Fruit fly (Drosophila melanogaster): Measurements from ENCODE around the gene Mitofilin.

Gene Mitofilin

DNA sequence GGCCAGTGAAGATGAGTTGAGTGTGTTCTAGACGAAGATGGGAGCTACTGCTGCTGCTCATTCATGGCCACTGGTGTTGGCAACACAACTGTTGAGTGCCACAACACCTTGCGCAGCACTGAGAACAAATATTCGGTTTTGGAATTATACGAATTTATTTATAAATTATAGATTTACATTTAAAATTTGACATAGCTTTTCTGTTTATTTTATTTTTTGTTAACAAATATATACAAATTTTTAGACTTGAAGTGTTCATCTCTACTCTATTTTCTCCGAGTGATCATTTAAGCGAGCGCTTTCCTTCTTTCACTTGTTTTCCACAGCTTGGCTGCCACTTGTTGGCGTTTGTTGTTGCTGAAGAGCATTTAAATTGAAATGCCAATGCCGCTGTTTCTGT is 35.6 kb downstream of the Mitofilin start:
- TF ChIP-seq sens (GFP tag) (peak; percentile 16), emc (GFP tag; optimal IDR thresholded peaks at IDR 0.05) (no peak), otp (GFP tag; IDR thresholded peaks at IDR 0.05) (no peak), pros (GFP tag; optimal IDR thresholded peaks at IDR 0.05) (no peak), Hr51 (GFP tag; optimal IDR thresholded peaks at IDR 0.05) (no peak), luna (GFP tag; optimal IDR thresholded peaks at IDR 0.05) (no peak), Drgx (GFP tag; IDR thresholded peaks at IDR 0.05) (peak; percentile 25; the same call in 1 of the 2 replicates), CG7357 (GFP tag; IDR thresholded peaks at IDR 0.05) (no peak), dysf (GFP tag; IDR thresholded peaks at IDR 0.05) (no peak), dmrt99B (tag; optimal IDR thresholded peaks at IDR 0.05) (no peak)

DNA sequence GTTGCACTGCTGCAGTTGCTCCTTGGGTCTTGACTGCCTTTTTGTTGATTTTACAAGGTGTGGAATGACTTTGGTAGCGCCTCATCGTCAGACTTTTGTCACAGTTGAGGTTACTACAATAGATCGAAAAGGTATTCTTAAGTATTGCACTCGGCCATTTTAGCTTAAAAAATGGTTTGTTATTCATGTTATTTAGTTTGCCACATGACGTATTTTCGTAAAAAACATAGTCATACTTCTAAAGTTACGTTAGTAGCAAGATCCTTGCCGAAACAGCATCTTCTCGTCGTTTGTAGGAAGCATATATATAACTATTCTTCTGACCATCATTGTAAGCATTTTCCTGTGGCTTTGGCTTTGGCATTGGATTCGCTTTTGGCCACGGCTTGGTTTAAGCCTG is 43.7 kb downstream of the Mitofilin start:
- TF ChIP-seq mirr (GFP tag; optimal IDR thresholded peaks at IDR 0.05) = no peak
- TF ChIP-seq CG1647 (GFP tag; optimal IDR thresholded peaks at IDR 0.05) = no peak
- no peak for TF ChIP-seq NK7.1 (GFP tag; optimal IDR thresholded peaks at IDR 0.05)
- no peak for TF ChIP-seq Doc2 (GFP tag; IDR thresholded peaks at IDR 0.05)
- TF ChIP-seq NC2β (GFP tag; optimal IDR thresholded peaks at IDR 0.05) = no peak
- no peak for TF ChIP-seq insv (GFP tag; optimal IDR thresholded peaks at IDR 0.05)
- no peak for TF ChIP-seq B-H1 (GFP tag; IDR thresholded peaks at IDR 0.05)

DNA sequence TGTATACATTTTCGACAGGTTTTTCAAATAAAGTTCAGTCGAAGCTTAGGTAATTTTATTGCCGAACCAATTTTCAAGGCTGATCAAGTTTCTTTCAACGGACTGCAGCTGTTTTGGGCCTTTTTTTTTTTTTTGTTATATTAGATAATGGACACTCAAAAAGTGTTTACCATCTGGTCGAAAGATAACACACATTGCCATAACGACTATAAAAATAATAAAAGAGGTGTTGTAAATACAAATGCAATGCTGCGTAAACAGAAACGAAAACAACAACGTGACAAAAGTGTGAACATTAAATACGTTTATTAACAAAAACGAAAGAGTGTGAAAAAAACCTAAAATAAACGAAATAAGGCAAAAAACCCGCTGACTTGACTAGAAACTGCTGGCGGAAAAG is 45.4 kb downstream of the Mitofilin start:
- TF ChIP-seq CG14710 (tag; optimal IDR thresholded peaks at IDR 0.05) (no peak), Ets65A (GFP tag) (peak; percentile 49)

DNA sequence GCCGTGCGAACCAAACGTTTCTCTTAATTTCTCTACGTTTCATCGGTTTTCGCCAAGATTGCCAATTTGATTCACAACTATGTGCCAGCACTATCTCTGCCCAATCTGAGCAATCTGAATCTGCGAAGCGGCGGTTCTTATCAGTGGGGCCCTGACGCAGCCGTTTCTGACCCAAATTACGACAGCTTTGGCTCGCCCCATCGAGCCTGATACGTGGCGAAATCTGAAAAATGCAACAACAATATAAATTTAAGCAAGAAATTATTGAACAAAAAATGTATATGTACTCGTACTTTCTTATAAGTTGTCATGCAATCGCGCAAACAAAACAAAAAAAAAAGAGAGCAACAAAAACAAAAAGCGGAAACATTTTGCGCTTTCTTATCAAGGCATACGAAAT is 46.2 kb downstream of the Mitofilin start:
- TF ChIP-seq CG15073 (GFP tag; optimal IDR thresholded peaks at IDR 0.05) = no peak
- no peak for TF ChIP-seq disco-r (GFP tag; optimal IDR thresholded peaks at IDR 0.05)
- no peak for TF ChIP-seq dmrt99B (tag; optimal IDR thresholded peaks at IDR 0.05)
- no peak for TF ChIP-seq Dbx (GFP tag; IDR thresholded peaks at IDR 0.05)
- no peak for TF ChIP-seq CG9609 (GFP tag; optimal IDR thresholded peaks at IDR 0.05)
- TF ChIP-seq CG10979 (tag; optimal IDR thresholded peaks at IDR 0.05) = no peak
- no peak for TF ChIP-seq btn (GFP tag; optimal IDR thresholded peaks at IDR 0.05)
- no peak for TF ChIP-seq CG30020 (tag; optimal IDR thresholded peaks at IDR 0.05)

DNA sequence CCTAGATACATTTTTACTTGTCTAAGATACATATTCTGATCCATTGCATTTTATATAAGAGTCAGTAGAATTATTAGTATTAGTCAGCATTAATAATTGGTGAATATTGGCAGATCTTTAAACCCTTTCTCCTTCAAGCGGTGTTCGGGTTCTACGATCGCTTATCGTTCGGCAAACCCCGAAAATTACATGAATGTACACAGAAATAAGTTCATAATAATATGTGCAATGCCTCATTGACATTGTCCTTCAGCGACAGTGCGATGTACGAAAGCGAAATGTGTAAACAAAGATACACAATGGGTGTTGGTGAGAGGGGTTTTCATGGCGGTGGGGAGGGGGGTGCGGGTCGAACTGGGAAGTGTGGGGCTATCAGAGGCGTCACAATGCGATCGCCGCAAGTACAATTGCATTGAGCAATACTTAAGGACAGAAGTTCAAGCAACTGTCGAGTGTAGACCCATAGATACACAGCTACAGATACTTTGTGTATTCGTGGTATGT is 46.7 kb downstream of the Mitofilin start:
- peak; percentile 4 for TF ChIP-seq nom (GFP tag; optimal IDR thresholded peaks at IDR 0.05)
- no peak for TF ChIP-seq CG4328 (GFP tag; optimal IDR thresholded peaks at IDR 0.05)

DNA sequence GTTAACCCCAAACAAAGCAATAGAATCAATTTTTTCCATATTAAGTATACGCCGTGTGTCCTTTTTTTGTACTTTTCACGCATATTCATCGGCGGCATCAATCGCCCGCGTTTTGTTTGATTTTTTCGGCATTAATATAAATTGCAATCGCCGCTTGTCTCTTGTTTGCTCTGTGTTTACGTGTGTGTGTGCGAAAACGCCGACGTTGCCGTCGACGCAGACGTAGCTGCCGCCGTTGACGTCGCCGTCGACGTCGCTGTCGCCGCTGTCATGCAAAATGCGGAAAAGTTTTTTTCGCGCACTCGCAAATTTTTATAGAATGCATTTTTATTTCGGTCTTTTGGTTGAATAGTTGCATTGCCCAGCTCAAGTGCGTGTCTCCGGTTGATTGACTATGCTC is 50.1 kb downstream of the Mitofilin start:
- no peak for TF ChIP-seq Sox100B (GFP tag; optimal IDR thresholded peaks at IDR 0.05)
- no peak for TF ChIP-seq CG10959 (GFP tag; IDR thresholded peaks at IDR 0.05)
- no peak for TF ChIP-seq trh (GFP tag; optimal IDR thresholded peaks at IDR 0.05)
- TF ChIP-seq Fer2 (tag; optimal IDR thresholded peaks at IDR 0.05) = no peak
- no peak for TF ChIP-seq pho (GFP tag; optimal IDR thresholded peaks at IDR 0.05)
- TF ChIP-seq CG12769 (tag; optimal IDR thresholded peaks at IDR 0.05) = no peak
- no peak for TF ChIP-seq Ssrp (tag; optimal IDR thresholded peaks at IDR 0.05)
- TF ChIP-seq bowl (GFP tag; IDR thresholded peaks at IDR 0.05) = no peak
- TF ChIP-seq sna (GFP tag; IDR thresholded peaks at IDR 0.05; ENCODE audit: partially characterized antibody) = no peak
- no peak for TF ChIP-seq CG17568 (GFP tag; optimal IDR thresholded peaks at IDR 0.05)
- no peak for TF ChIP-seq nau (GFP tag; optimal IDR thresholded peaks at IDR 0.05)
- no peak for TF ChIP-seq Dfd (GFP tag; optimal IDR thresholded peaks at IDR 0.05)
- no peak for TF ChIP-seq CG32767 (GFP tag; IDR thresholded peaks at IDR 0.05)
- TF ChIP-seq CG11456 (GFP tag; IDR thresholded peaks at IDR 0.05) = no peak
- no peak for TF ChIP-seq B-H1 (GFP tag; IDR thresholded peaks at IDR 0.05)

Measured in whole organism, embryonic.